Fruit fly (Drosophila melanogaster): ENCODE data around the gene Papst2.

- TF ChIP-seq Dll (optimal IDR thresholded peaks at IDR 0.05) (no peak), psq (optimal IDR thresholded peaks at IDR 0.05) (no peak), EcR (GFP tag; optimal IDR thresholded peaks at IDR 0.05) (no peak), usp (GFP tag; optimal IDR thresholded peaks at IDR 0.05) (no peak), pan (optimal IDR thresholded peaks at IDR 0.05) (no peak), CG8478 (optimal IDR thresholded peaks at IDR 0.05) (no peak)
Measured at dm6 chr3L:17004218-17004759, 38.3 kb upstream of the Papst2 start.
